Worm (Caenorhabditis elegans) whole organism, late embryonic: ENCODE results near the gene srh-131.

Experiments
- ama-1 ChIP-seq: fragments of 150-350 bp; optimal IDR thresholded peaks from 2 replicates; lab custom pipeline; 2014
- ceh-14 ChIP-seq: sonication (generic microtip); optimal IDR thresholded peaks from 2 replicates; lab custom pipeline; 2016; ENCODE audit warnings: missing genotype, missing genetic modification characterization, missing compliant biosample characterization
- ceh-19 ChIP-seq: fragments of 200-800 bp; sonication (Bioruptor generic); optimal IDR thresholded peaks from 2 replicates; lab custom pipeline; 2018; ENCODE audit warnings: mild to moderate bottlenecking, missing genetic modification characterization, missing compliant biosample characterization
- ceh-2 ChIP-seq: sonication (generic microtip); optimal IDR thresholded peaks from 2 replicates; lab custom pipeline; 2016; ENCODE audit warnings: missing genotype, missing genetic modification characterization, missing compliant biosample characterization
- elt-4 ChIP-seq: sonication (generic microtip); optimal IDR thresholded peaks from 2 replicates; lab custom pipeline; 2016; ENCODE audit warnings: missing genetic modification characterization, missing compliant biosample characterization
- eyg-1 ChIP-seq: sonication (generic microtip); optimal IDR thresholded peaks from 2 replicates; lab custom pipeline; 2016; ENCODE audit warnings: missing genotype, missing genetic modification characterization, missing compliant biosample characterization
- fkh-6 ChIP-seq: sonication (generic microtip); optimal IDR thresholded peaks from 2 replicates; lab custom pipeline; 2016; ENCODE audit warnings: missing genetic modification characterization, missing compliant biosample characterization
- npax-4 ChIP-seq: sonication (generic microtip); optimal IDR thresholded peaks from 2 replicates; lab custom pipeline; 2016; ENCODE audit warnings: missing genetic modification characterization, missing compliant biosample characterization
- pax-1 ChIP-seq: fragments of 150-350 bp; optimal IDR thresholded peaks from 2 replicates; lab custom pipeline; 2014; ENCODE audit warnings: missing biosample characterization, missing genetic modification characterization
- ttx-3 ChIP-seq: sonication (generic microtip); optimal IDR thresholded peaks from 2 replicates; lab custom pipeline; 2016; ENCODE audit warnings: missing genetic modification reagents, missing genetic modification characterization, missing compliant biosample characterization
- unc-86 ChIP-seq: sonication (generic microtip); optimal IDR thresholded peaks from 2 replicates; lab custom pipeline; 2016; ENCODE audit warnings: missing genetic modification characterization, missing compliant biosample characterization

DNA sequence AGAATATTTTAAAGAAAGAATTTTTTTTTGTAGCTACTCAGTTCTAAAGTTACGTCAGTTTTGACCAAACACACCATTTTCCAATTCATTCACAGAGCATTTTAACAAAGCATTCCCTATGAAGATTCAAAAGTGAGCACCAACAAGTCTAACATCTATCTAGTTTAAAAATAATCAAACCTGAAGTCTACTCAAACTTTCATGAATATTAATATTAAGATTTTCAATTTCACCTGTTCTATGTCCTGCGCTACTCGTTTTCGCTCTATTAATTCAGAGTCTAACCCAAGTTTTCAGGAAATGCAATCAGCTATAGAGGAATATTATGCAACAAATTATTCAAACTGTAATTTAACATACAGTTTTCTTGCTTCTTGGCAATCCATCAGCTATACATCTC lies 33.2 kb upstream of the srh-131 start, which contains the start of gene srh-119:
- TF ChIP-seq ama-1 (lab: Kevin White, UChicago) (no peak), fkh-6 (tag; lab: Kevin White, UChicago) (no peak), pax-1 (tag; lab: Kevin White, UChicago) (no peak), npax-4 (tag; lab: Kevin White, UChicago) (no peak), eyg-1 (tag; lab: Kevin White, UChicago) (no peak), ttx-3 (tag; lab: Kevin White, UChicago) (no peak), ceh-19 (GFP tag; lab: Kevin White, UChicago) (no peak), elt-4 (tag; lab: Kevin White, UChicago) (no peak), ceh-2 (tag; lab: Kevin White, UChicago) (no peak), ceh-14 (tag; lab: Kevin White, UChicago) (no peak), unc-86 (no peak)
